Fruit fly (Drosophila melanogaster) whole organism, prepupa: ENCODE data around the gene CG7368.
A peak's percentile ranks its signal among the peaks of the same experiment; 100 is the strongest.

ENCODE experiments used
- Blimp-1 ChIP-seq: fragments of 200-800 bp; sonication (Bioruptor generic); optimal IDR thresholded peaks from 3 replicates; lab custom pipeline; 2017; ENCODE audit warnings: missing biosample characterization, missing genetic modification characterization, mild to moderate bottlenecking, moderate library complexity, missing genetic modification reagents
- CG10631 ChIP-seq: fragments of 200-800 bp; sonication (Bioruptor generic); optimal IDR thresholded peaks from 2 replicates; lab custom pipeline; 2016; ENCODE audit warnings: missing biosample characterization, missing genetic modification characterization
- CG10669 ChIP-seq: fragments of 200-800 bp; sonication (Bioruptor generic); optimal IDR thresholded peaks from 3 replicates; lab custom pipeline; 2018; ENCODE audit warnings: missing biosample characterization, mild to moderate bottlenecking, missing genetic modification characterization, moderate library complexity
- CG11762 ChIP-seq: fragments of 200-800 bp; sonication (Bioruptor generic); optimal IDR thresholded peaks from 3 replicates; lab custom pipeline; 2016; ENCODE audit warnings: missing biosample characterization, missing genetic modification characterization; ENCODE audit not compliant: insufficient read depth
- CG15336 ChIP-seq: fragments of 200-800 bp; sonication (Bioruptor generic); IDR thresholded peaks from 2 replicates; pipeline ENCODE4 v1.3.6; 2022; ENCODE audit warnings: missing biosample characterization, missing genetic modification characterization
- CG1621 ChIP-seq: fragments of 200-800 bp; sonication (Bioruptor generic); optimal IDR thresholded peaks from 3 replicates; lab custom pipeline; 2018; ENCODE audit warnings: missing biosample characterization, mild to moderate bottlenecking, missing genetic modification characterization
- CG16779 ChIP-seq: fragments of 200-800 bp; sonication (Bioruptor generic); optimal IDR thresholded peaks from 3 replicates; lab custom pipeline; 2017; ENCODE audit warnings: missing biosample characterization, mild to moderate bottlenecking, missing genetic modification characterization
- CG31627 ChIP-seq: fragments of 200-800 bp; sonication (Bioruptor generic); optimal IDR thresholded peaks from 3 replicates; lab custom pipeline; 2016; ENCODE audit warnings: missing biosample characterization, missing genetic modification characterization
- CG32006 ChIP-seq: fragments of 200-800 bp; sonication (Bioruptor generic); optimal IDR thresholded peaks from 3 replicates; lab custom pipeline; 2017; ENCODE audit warnings: missing biosample characterization, mild to moderate bottlenecking, missing genetic modification characterization
- CG34406 ChIP-seq: fragments of 200-800 bp; sonication (Bioruptor generic); optimal IDR thresholded peaks from 3 replicates; lab custom pipeline; 2016; ENCODE audit warnings: missing biosample characterization, missing genetic modification characterization
- CG3919 ChIP-seq: fragments of 200-800 bp; sonication (Bioruptor generic); optimal IDR thresholded peaks from 3 replicates; lab custom pipeline; 2016; ENCODE audit warnings: missing biosample characterization, missing genetic modification characterization
- CG4318 ChIP-seq: fragments of 200-800 bp; sonication (Bioruptor generic); optimal IDR thresholded peaks from 3 replicates; lab custom pipeline; 2017; ENCODE audit warnings: missing biosample characterization, mild to moderate bottlenecking, missing genetic modification characterization
- CG6276 ChIP-seq: fragments of 200-800 bp; sonication (Bioruptor generic); optimal IDR thresholded peaks from 2 replicates; lab custom pipeline; 2017; ENCODE audit warnings: missing biosample characterization, mild to moderate bottlenecking, missing genetic modification characterization
- CG6792 ChIP-seq: fragments of 200-800 bp; sonication (Bioruptor generic); optimal IDR thresholded peaks from 3 replicates; lab custom pipeline; 2016; ENCODE audit warnings: missing biosample characterization, missing genetic modification characterization
- CG6808 ChIP-seq: fragments of 200-800 bp; sonication (Bioruptor generic); optimal IDR thresholded peaks from 3 replicates; lab custom pipeline; 2017; ENCODE audit warnings: missing biosample characterization, missing genetic modification characterization, mild to moderate bottlenecking, moderate library complexity, missing genetic modification reagents
- CG6854 ChIP-seq: fragments of 200-800 bp; sonication (Bioruptor generic); optimal IDR thresholded peaks from 2 replicates; lab custom pipeline; 2017; ENCODE audit warnings: missing biosample characterization, mild to moderate bottlenecking, missing genetic modification characterization
- CG7368 ChIP-seq: fragments of 200-800 bp; sonication (Bioruptor generic); optimal IDR thresholded peaks from 3 replicates; lab custom pipeline; 2016; ENCODE audit warnings: missing biosample characterization, missing genetic modification characterization
- CG8319 ChIP-seq: fragments of 200-800 bp; sonication (Bioruptor generic); optimal IDR thresholded peaks from 3 replicates; lab custom pipeline; 2016; ENCODE audit warnings: missing biosample characterization, missing genetic modification characterization
- CG8632 ChIP-seq: fragments of 200-800 bp; sonication (Bioruptor generic); optimal IDR thresholded peaks from 3 replicates; lab custom pipeline; 2016; ENCODE audit warnings: missing biosample characterization, missing genetic modification characterization
- CG9139 ChIP-seq: fragments of 200-800 bp; sonication (Bioruptor generic); optimal IDR thresholded peaks from 3 replicates; lab custom pipeline; 2017; ENCODE audit warnings: missing biosample characterization, mild to moderate bottlenecking, missing genetic modification characterization
- Eip75B ChIP-seq: fragments of 200-800 bp; sonication (Bioruptor generic); optimal IDR thresholded peaks from 3 replicates; lab custom pipeline; 2016; ENCODE audit warnings: missing biosample characterization, missing genetic modification characterization
- Eip78C ChIP-seq: fragments of 200-800 bp; sonication (Bioruptor generic); peaks from one replicate; lab custom pipeline; 2016; ENCODE audit warnings: missing biosample characterization, missing genetic modification characterization
- Eip93F ChIP-seq: fragments of 200-800 bp; sonication (Bioruptor generic); optimal IDR thresholded peaks from 2 replicates; lab custom pipeline; 2016; ENCODE audit warnings: missing biosample characterization, mild to moderate bottlenecking, missing genetic modification characterization
- Ets21C ChIP-seq: fragments of 200-800 bp; sonication (Bioruptor generic); optimal IDR thresholded peaks from 3 replicates; lab custom pipeline; 2016; ENCODE audit warnings: missing biosample characterization, missing genetic modification characterization
- Ets96B ChIP-seq: fragments of 200-800 bp; optimal IDR thresholded peaks from 2 replicates; lab custom pipeline; 2019; ENCODE audit warnings: missing biosample characterization, mild to moderate bottlenecking, missing genetic modification characterization, moderate library complexity
- Gug ChIP-seq: fragments of 200-800 bp; sonication (Bioruptor generic); IDR thresholded peaks from 2 replicates; pipeline ENCODE4 v1.3.6; 2022; ENCODE audit warnings: missing biosample characterization, missing genetic modification characterization
- Hr38 ChIP-seq: sonication (Bioruptor generic); optimal IDR thresholded peaks from 2 replicates; lab custom pipeline; 2016; ENCODE audit warnings: missing biosample characterization, missing genetic modification characterization
- Hr4 ChIP-seq: fragments of 200-800 bp; sonication (Bioruptor generic); optimal IDR thresholded peaks from 3 replicates; lab custom pipeline; 2016; ENCODE audit warnings: missing biosample characterization, missing genetic modification characterization
- Lpt ChIP-seq: fragments of 200-800 bp; sonication (Bioruptor generic); optimal IDR thresholded peaks from 3 replicates; lab custom pipeline; 2016; ENCODE audit warnings: missing biosample characterization, missing genetic modification characterization
- Met ChIP-seq: fragments of 200-800 bp; sonication (Bioruptor generic); optimal IDR thresholded peaks from 3 replicates; lab custom pipeline; 2016; ENCODE audit warnings: missing biosample characterization, missing genetic modification characterization
- OdsH ChIP-seq: fragments of 200-800 bp; sonication (Bioruptor generic); optimal IDR thresholded peaks from 3 replicates; lab custom pipeline; 2016; ENCODE audit warnings: missing biosample characterization, missing genetic modification characterization
- Smox ChIP-seq: fragments of 200-800 bp; sonication (Bioruptor generic); optimal IDR thresholded peaks from 3 replicates; lab custom pipeline; 2016; ENCODE audit warnings: missing biosample characterization, missing genetic modification characterization
- Sox14 ChIP-seq: fragments of 200-800 bp; sonication (Bioruptor generic); optimal IDR thresholded peaks from 3 replicates; lab custom pipeline; 2016; ENCODE audit warnings: missing biosample characterization, missing genetic modification characterization
- Sox15 ChIP-seq: fragments of 200-800 bp; sonication (Bioruptor generic); optimal IDR thresholded peaks from 3 replicates; lab custom pipeline; 2016; ENCODE audit warnings: missing biosample characterization, missing genetic modification characterization
- achi ChIP-seq: fragments of 200-800 bp; sonication (Bioruptor generic); optimal IDR thresholded peaks from 3 replicates; lab custom pipeline; 2016; ENCODE audit warnings: missing biosample characterization, missing genetic modification characterization
- cyc ChIP-seq: fragments of 200-800 bp; sonication (Bioruptor generic); optimal IDR thresholded peaks from 3 replicates; lab custom pipeline; 2016; ENCODE audit warnings: missing biosample characterization, missing genetic modification characterization
- dsx ChIP-seq: fragments of 200-800 bp; optimal IDR thresholded peaks from 3 replicates; lab custom pipeline; 2019; ENCODE audit warnings: missing biosample characterization, mild to moderate bottlenecking, missing genetic modification characterization, moderate library complexity; ENCODE audit not compliant: poor library complexity, severe bottlenecking
- eg ChIP-seq: fragments of 200-800 bp; sonication (Bioruptor generic); IDR thresholded peaks from 3 replicates; pipeline ENCODE4 v1.3.6; 2022; ENCODE audit warnings: missing biosample characterization, missing genetic modification characterization
- esn ChIP-seq: fragments of 200-800 bp; sonication (Bioruptor generic); optimal IDR thresholded peaks from 2 replicates; lab custom pipeline; 2016; ENCODE audit warnings: missing biosample characterization, mild to moderate bottlenecking, missing genetic modification characterization, moderate library complexity
- fd85E ChIP-seq: fragments of 200-800 bp; sonication (Bioruptor generic); optimal IDR thresholded peaks from 3 replicates; lab custom pipeline; 2016; ENCODE audit warnings: missing biosample characterization, missing genetic modification characterization
- fkh ChIP-seq: fragments of 200-800 bp; sonication (Bioruptor generic); optimal IDR thresholded peaks from 3 replicates; lab custom pipeline; 2017; ENCODE audit warnings: missing biosample characterization, mild to moderate bottlenecking, missing genetic modification characterization, moderate library complexity
- lz ChIP-seq: fragments of 200-800 bp; sonication (Bioruptor generic); optimal IDR thresholded peaks from 3 replicates; lab custom pipeline; 2016; ENCODE audit warnings: missing biosample characterization, missing genetic modification characterization
- net ChIP-seq: fragments of 200-800 bp; sonication (Bioruptor generic); optimal IDR thresholded peaks from 3 replicates; lab custom pipeline; 2016; ENCODE audit warnings: missing biosample characterization, missing genetic modification characterization
- pdm3 ChIP-seq: fragments of 200-800 bp; sonication (Bioruptor generic); optimal IDR thresholded peaks from 3 replicates; lab custom pipeline; 2016; ENCODE audit warnings: missing biosample characterization, missing genetic modification characterization
- spab ChIP-seq: fragments of 200-800 bp; sonication (Bioruptor generic); optimal IDR thresholded peaks from 2 replicates; lab custom pipeline; 2017; ENCODE audit warnings: missing biosample characterization, mild to moderate bottlenecking, missing genetic modification characterization, missing genetic modification reagents
- ss ChIP-seq, 2 experiments: fragments of 200-800 bp; sonication (Bioruptor generic); optimal IDR thresholded peaks; 2 replicates in 1 of 2; 3 replicates in 1 of 2; lab custom pipeline; 2017 to 2018; ENCODE audit warnings: mild to moderate bottlenecking in 2 of 2, missing biosample characterization in 2 of 2, missing genetic modification characterization in 2 of 2, moderate library complexity in 1 of 2
- svp ChIP-seq: fragments of 200-800 bp; sonication (Bioruptor generic); peaks from one replicate; lab custom pipeline; 2016; ENCODE audit warnings: missing biosample characterization, missing genetic modification characterization
- vri ChIP-seq: fragments of 200-800 bp; sonication (Bioruptor generic); optimal IDR thresholded peaks from 3 replicates; lab custom pipeline; 2016; ENCODE audit warnings: missing biosample characterization, mild to moderate bottlenecking, missing genetic modification characterization

The CG7368 gene

DNA sequence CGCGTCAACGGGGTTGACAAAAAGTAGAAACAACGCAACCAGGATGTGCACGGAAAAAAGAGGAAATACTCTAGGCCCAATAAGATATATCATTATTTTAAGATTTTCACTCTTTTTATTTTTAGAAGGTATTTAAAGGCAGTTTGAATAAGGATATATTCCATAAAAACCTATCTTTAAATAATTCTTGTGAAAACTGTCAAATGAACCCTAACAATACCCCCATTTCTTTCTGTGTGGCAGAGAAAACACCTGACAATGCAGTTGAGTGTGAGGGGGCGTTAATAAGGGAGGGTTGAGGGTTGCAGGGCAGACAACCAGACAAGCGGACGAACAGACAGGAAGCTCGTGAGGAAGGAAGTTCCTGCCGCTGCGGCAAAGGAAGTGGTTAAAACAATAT lies 45.1 kb upstream of the CG7368 start (continued):
- TF ChIP-seq CG34406 (GFP tag; lab: Kevin White, UChicago) = peak; percentile 51
- no peak for TF ChIP-seq CG6854 (GFP tag; lab: Kevin White, UChicago)
- no peak for TF ChIP-seq Hr38 (GFP tag; lab: Kevin White, UChicago)
- peak; percentile 51 for TF ChIP-seq OdsH (GFP tag; lab: Kevin White, UChicago)
- peak; percentile 76 for TF ChIP-seq svp
- peak; percentile 70 for TF ChIP-seq CG10669 (GFP tag; lab: Kevin White, UChicago)
- no peak for TF ChIP-seq CG8319 (GFP tag; lab: Kevin White, UChicago)
- no peak for TF ChIP-seq CG9139

DNA sequence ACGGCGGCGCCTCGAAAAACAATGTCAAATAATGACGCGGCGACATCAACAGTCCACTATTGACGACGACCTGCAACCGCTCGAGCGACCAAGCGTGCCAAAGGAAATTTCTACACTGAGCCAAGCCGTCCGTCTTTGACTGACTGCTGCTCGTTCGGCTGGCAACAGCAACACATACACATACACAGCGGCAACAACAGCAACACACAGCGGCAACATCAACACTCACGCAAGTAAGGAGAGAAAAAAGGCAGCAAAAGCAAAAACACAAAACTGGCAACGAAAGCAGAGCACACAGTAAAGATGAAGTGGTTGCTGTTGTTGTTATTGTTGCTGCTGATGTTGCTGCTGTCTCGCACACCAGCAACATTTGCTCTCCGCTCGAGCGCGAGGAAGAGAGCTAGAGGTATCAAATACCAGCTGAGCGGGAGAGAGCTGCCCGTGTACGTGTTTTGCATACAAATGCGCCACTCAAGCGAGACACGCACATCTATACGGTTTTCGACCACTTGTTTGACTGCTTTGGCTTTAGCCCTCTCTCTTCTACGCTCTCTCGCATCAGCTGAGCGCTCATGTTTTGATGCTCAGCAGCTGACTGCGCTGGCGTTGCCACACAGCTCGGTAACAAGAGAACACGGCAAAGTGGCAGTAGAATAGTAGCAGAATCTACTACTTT lies 43.9 kb upstream of the CG7368 start:
- TF ChIP-seq Hr4 (GFP tag; lab: Kevin White, UChicago) (no peak), CG34406 (GFP tag; lab: Kevin White, UChicago) (peak; percentile 31), Ets96B (tag; lab: Kevin White, UChicago) (peak; percentile 55), lz (GFP tag; lab: Kevin White, UChicago) (peak; percentile 2), CG15336 (GFP tag; lab: Robert Waterston, UW) (peak; percentile 59), pdm3 (GFP tag; lab: Kevin White, UChicago) (peak; percentile 15), CG6276 (GFP tag; lab: Kevin White, UChicago) (peak; percentile 77), fkh (GFP tag; lab: Kevin White, UChicago) (peak; percentile 71), CG8632 (GFP tag; lab: Kevin White, UChicago) (peak; percentile 20), CG16779 (tag; lab: Kevin White, UChicago) (peak; percentile 85), CG6808 (GFP tag; lab: Kevin White, UChicago) (peak; percentile 62), spab (GFP tag; lab: Kevin White, UChicago) (peak; percentile 39), Smox (GFP tag; lab: Kevin White, UChicago) (no peak), CG10631 (no peak), Eip75B (peak; percentile 58), Ets21C (GFP tag; lab: Kevin White, UChicago) (no peak), ss (GFP tag; optimal IDR thresholded peaks at IDR 0.05; lab: Kevin White, UChicago) (peak; percentile 87 to 96), achi (peak; percentile 26), Lpt (peak; percentile 82), Eip78C (GFP tag; lab: Kevin White, UChicago) (peak; percentile 90), CG1621 (tag; lab: Kevin White, UChicago) (peak; percentile 71), Blimp-1 (GFP tag; lab: Kevin White, UChicago) (peak; percentile 37), svp (peak; percentile 81), Sox14 (peak; percentile 37), CG11762 (GFP tag; lab: Kevin White, UChicago) (peak; percentile 25), CG31627 (no peak), cyc (GFP tag; lab: Kevin White, UChicago) (no peak), esn (GFP tag; lab: Kevin White, UChicago) (peak; percentile 33), CG3919 (peak; percentile 77), CG10669 (GFP tag; lab: Kevin White, UChicago) (peak; percentile 43), CG7368 (peak; percentile 43), CG4318 (no peak), CG6792 (GFP tag; lab: Kevin White, UChicago) (peak; percentile 25), Met (peak; percentile 28), net (GFP tag; lab: Kevin White, UChicago) (peak; percentile 81), fd85E (peak; percentile 65), Gug (GFP tag; lab: Robert Waterston, UW) (0 out of 2 replicates have a peak, but pooled peaks have one; percentile 26), eg (peak; percentile 66; the same call in 2 of the 3 replicates), CG9139 (peak; percentile 75), CG32006 (GFP tag; lab: Kevin White, UChicago) (peak; percentile 54), Eip93F (GFP tag; lab: Kevin White, UChicago) (no peak), Sox15 (no peak), dsx (GFP tag; lab: Kevin White, UChicago) (peak; percentile 83), vri (GFP tag; lab: Kevin White, UChicago) (peak; percentile 60)
